Fruit fly (Drosophila melanogaster): Measurements from ENCODE around the gene Mad.
"Not testable (repeated sequence)": the region's sequence is repeated elsewhere in the genome, so short reads cannot be mapped to it uniquely, and the experiment has no call there.

Mad gene

DNA sequence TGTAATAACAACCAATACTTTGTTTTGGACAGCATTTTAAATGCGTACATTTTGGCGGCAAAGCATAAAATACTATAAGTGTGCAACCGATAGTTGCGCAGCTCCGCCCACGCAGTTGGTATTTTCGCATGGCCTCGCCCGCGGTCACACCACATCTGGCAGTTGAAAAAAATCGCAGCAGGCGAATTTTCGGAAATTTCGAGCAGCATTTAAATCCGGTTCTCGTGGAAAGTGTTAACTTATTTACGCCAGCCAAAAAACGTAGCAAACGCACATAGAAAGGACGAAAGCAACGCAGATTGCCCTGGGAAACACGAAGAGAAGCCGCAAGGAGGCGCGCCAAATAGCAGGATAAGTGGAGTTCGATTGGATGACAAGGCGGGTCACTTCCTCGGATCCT, 4.0 kb upstream of the Mad start, which contains the start of gene Hydr2:
TSS of gene Hydr2 (plus strand) at position 156 of the 400 bp plus-strand sequence.
- TF ChIP-seq usp (GFP tag; optimal IDR thresholded peaks at IDR 0.05); pan (optimal IDR thresholded peaks at IDR 0.05); psq (optimal IDR thresholded peaks at IDR 0.05): not testable (repeated sequence)

- no peak for TF ChIP-seq Dll (optimal IDR thresholded peaks at IDR 0.05)
- TF ChIP-seq psq (optimal IDR thresholded peaks at IDR 0.05) = no peak
Measured at dm6 chr2L:3158260-3159072, 977 bp downstream of the Mad start.

DNA sequence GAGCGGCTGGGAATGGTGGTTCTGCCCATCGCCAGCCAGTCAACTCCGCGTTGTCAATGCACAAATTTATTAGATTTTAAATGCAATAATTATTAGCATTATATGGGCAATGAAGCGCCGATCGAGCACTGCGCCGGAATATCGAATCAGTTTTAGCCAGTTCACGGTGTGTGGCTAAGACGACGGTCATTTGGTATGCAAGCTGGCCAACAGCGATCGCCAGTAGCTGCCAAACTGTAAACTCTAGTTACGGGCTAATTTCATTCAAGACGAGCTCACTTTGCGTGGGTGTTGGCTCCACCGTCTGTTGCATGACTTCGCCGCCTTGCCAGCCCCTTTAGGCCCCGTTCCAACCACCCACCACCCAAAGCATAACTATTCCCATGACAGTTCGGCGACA, 3.6 kb downstream of the Mad start:
- no peak for TF ChIP-seq Dll (optimal IDR thresholded peaks at IDR 0.05)
- TF ChIP-seq usp (GFP tag; optimal IDR thresholded peaks at IDR 0.05) = no peak
- no peak for TF ChIP-seq pan (optimal IDR thresholded peaks at IDR 0.05)
- TF ChIP-seq EcR (GFP tag; optimal IDR thresholded peaks at IDR 0.05) = no peak
- TF ChIP-seq psq (optimal IDR thresholded peaks at IDR 0.05) = no peak
- TF ChIP-seq CG8478 (optimal IDR thresholded peaks at IDR 0.05) = no peak

dm6 chr2L:3154749-3155148, 4.7 kb downstream of the Mad start:
- TF ChIP-seq CG8478 (optimal IDR thresholded peaks at IDR 0.05) (no peak), psq (optimal IDR thresholded peaks at IDR 0.05) (no peak), EcR (GFP tag; optimal IDR thresholded peaks at IDR 0.05) (no peak), pan (optimal IDR thresholded peaks at IDR 0.05) (no peak), Dll (optimal IDR thresholded peaks at IDR 0.05) (no peak), usp (GFP tag; optimal IDR thresholded peaks at IDR 0.05) (no peak)

dm6 chr2L:3152696-3153613, 6.5 kb downstream of the Mad start:
- no peak for TF ChIP-seq pan (optimal IDR thresholded peaks at IDR 0.05)
- TF ChIP-seq Dll (optimal IDR thresholded peaks at IDR 0.05) = no peak
- no peak for TF ChIP-seq CG8478 (optimal IDR thresholded peaks at IDR 0.05)

dm6 chr2L:3151657-3152056, 7.8 kb downstream of the Mad start:
- no peak for TF ChIP-seq psq (optimal IDR thresholded peaks at IDR 0.05)
- no peak for TF ChIP-seq pan (optimal IDR thresholded peaks at IDR 0.05)
- TF ChIP-seq usp (GFP tag; optimal IDR thresholded peaks at IDR 0.05) = no peak
- no peak for TF ChIP-seq EcR (GFP tag; optimal IDR thresholded peaks at IDR 0.05)
- TF ChIP-seq CG8478 (optimal IDR thresholded peaks at IDR 0.05) = no peak
- no peak for TF ChIP-seq Dll (optimal IDR thresholded peaks at IDR 0.05)

dm6 chr2L:3148959-3149591, 10.4 kb downstream of the Mad start:
- TF ChIP-seq psq (optimal IDR thresholded peaks at IDR 0.05) (no peak), Dll (optimal IDR thresholded peaks at IDR 0.05) (no peak), pan (optimal IDR thresholded peaks at IDR 0.05) (no peak), usp (GFP tag; optimal IDR thresholded peaks at IDR 0.05) (no peak), CG8478 (optimal IDR thresholded peaks at IDR 0.05) (no peak), EcR (GFP tag; optimal IDR thresholded peaks at IDR 0.05) (no peak)

- TF ChIP-seq pan (optimal IDR thresholded peaks at IDR 0.05) = no peak
Measured at dm6 chr2L:3145897-3146296, 13.5 kb downstream of the Mad start.

DNA sequence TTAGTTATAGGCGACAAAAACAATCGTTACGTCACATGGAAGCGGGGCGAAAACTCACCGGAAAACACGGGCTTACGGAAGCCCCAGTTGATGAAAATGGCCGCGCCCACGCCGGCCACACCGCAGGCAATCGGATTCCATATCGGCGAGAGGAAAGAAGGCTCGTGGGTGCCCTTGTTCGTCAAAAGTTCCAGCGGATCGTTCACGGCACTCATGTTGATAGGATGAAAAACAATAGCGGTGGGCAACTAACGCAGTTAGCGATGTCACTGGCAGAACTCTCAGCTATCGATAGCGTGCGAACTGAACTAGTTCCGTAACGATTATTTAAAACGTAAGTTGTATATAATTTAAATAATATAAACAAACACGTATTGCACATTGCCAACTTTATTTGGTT, 14.0 kb downstream of the Mad start, which contains the start of gene ND-B14.5B:
TSS of gene ND-B14.5B (minus strand) at position 379 of the 400 bp plus-strand sequence.
- TF ChIP-seq psq (optimal IDR thresholded peaks at IDR 0.05) = no peak
- TF ChIP-seq usp (GFP tag; optimal IDR thresholded peaks at IDR 0.05) = no peak
- no peak for TF ChIP-seq pan (optimal IDR thresholded peaks at IDR 0.05)
- TF ChIP-seq Dll (optimal IDR thresholded peaks at IDR 0.05) = no peak
- TF ChIP-seq EcR (GFP tag; optimal IDR thresholded peaks at IDR 0.05) = no peak
- no peak for TF ChIP-seq CG8478 (optimal IDR thresholded peaks at IDR 0.05)

- TF ChIP-seq pan (optimal IDR thresholded peaks at IDR 0.05) (no peak), Dll (optimal IDR thresholded peaks at IDR 0.05) (no peak), psq (optimal IDR thresholded peaks at IDR 0.05) (no peak), usp (GFP tag; optimal IDR thresholded peaks at IDR 0.05) (no peak), CG8478 (optimal IDR thresholded peaks at IDR 0.05) (no peak), EcR (GFP tag; optimal IDR thresholded peaks at IDR 0.05) (no peak)
Measured at dm6 chr2L:3144709-3145108, 14.7 kb downstream of the Mad start, which contains the start of gene toc. toc (minus strand) TSS chr2L:3144786.

DNA sequence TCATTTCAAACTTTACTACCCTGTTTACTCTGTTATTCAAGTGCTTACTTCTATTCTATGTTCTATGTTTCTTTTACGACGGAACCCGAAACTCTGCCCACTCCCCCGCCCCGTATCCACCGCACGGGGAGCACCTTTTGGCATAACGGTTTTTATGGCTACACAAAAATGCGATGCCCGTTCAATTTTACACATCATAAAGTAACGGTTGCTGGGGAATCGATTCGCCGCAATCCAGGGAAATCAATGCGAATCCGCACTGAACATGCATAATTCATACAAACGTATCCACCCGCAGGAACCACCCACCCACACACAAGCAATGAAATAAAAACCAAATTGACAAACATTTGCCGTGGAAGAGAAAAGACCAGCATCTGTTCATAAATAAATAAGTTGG, 15.5 kb downstream of the Mad start:
- no peak for TF ChIP-seq Dll (optimal IDR thresholded peaks at IDR 0.05)
- no peak for TF ChIP-seq CG8478 (optimal IDR thresholded peaks at IDR 0.05)
- TF ChIP-seq psq (optimal IDR thresholded peaks at IDR 0.05) = no peak
- no peak for TF ChIP-seq pan (optimal IDR thresholded peaks at IDR 0.05)
- TF ChIP-seq EcR (GFP tag; optimal IDR thresholded peaks at IDR 0.05) = no peak
- no peak for TF ChIP-seq usp (GFP tag; optimal IDR thresholded peaks at IDR 0.05)

- TF ChIP-seq CG8478 (optimal IDR thresholded peaks at IDR 0.05) (no peak), psq (optimal IDR thresholded peaks at IDR 0.05) (no peak), EcR (GFP tag; optimal IDR thresholded peaks at IDR 0.05) (no peak), usp (GFP tag; optimal IDR thresholded peaks at IDR 0.05) (no peak), Dll (optimal IDR thresholded peaks at IDR 0.05) (no peak), pan (optimal IDR thresholded peaks at IDR 0.05) (no peak)
Measured at dm6 chr2L:3131641-3132040, 27.8 kb downstream of the Mad start.
